Fruit fly (Drosophila melanogaster) whole organism, wandering third instar larva: ENCODE measurements around the gene Doa.

Experiments used
- Abd-B ChIP-seq: fragments of >200 bp; optimal IDR thresholded peaks from 2 replicates; lab custom pipeline; 2017; ENCODE audit warnings: missing biosample characterization, missing genetic modification characterization
- CG32264 ChIP-seq: fragments of 200-800 bp; sonication (Bioruptor generic); optimal IDR thresholded peaks from 2 replicates; lab custom pipeline; 2016; ENCODE audit warnings: missing biosample characterization, missing genetic modification characterization
- CG9705 ChIP-seq: fragments of 200-800 bp; sonication (Bioruptor generic); optimal IDR thresholded peaks from 2 replicates; lab custom pipeline; 2018; ENCODE audit warnings: missing biosample characterization, mild to moderate bottlenecking, missing genetic modification characterization
- CrebA ChIP-seq: fragments of 200-800 bp; sonication (Bioruptor generic); optimal IDR thresholded peaks from 2 replicates; lab custom pipeline; 2016; ENCODE audit warnings: missing biosample characterization, mild to moderate bottlenecking, missing genetic modification characterization, borderline replicate concordance
- Dfd ChIP-seq: fragments of >200 bp; optimal IDR thresholded peaks from 2 replicates; lab custom pipeline; 2017; ENCODE audit warnings: missing biosample characterization, missing genetic modification characterization
- Dif ChIP-seq: fragments of 200-275, 200-300 bp; sonication (Bioruptor generic); optimal IDR thresholded peaks from 2 replicates; lab custom pipeline; 2018; ENCODE audit warnings: missing biosample characterization, missing genetic modification characterization; ENCODE audit not compliant: partially characterized antibody
- GATAd ChIP-seq: sonication (Bioruptor generic); optimal IDR thresholded peaks from 2 replicates; lab custom pipeline; 2016; ENCODE audit warnings: missing biosample characterization, missing genetic modification characterization
- HLH106 ChIP-seq: fragments of 200-800 bp; optimal IDR thresholded peaks from 3 replicates; lab custom pipeline; 2019; ENCODE audit warnings: missing biosample characterization, mild to moderate bottlenecking, missing genetic modification characterization, moderate library complexity
- Hnf4 ChIP-seq: fragments of 200-800 bp; sonication (Bioruptor generic); optimal IDR thresholded peaks from 2 replicates; lab custom pipeline; 2016; ENCODE audit warnings: missing biosample characterization, mild to moderate bottlenecking, missing genetic modification characterization
- Hr78 ChIP-seq: fragments of >200 bp; optimal IDR thresholded peaks from 2 replicates; lab custom pipeline; 2017; ENCODE audit warnings: missing biosample characterization, missing genetic modification characterization
- Hr83 ChIP-seq: fragments of 200-300 bp; sonication (Bioruptor generic); optimal IDR thresholded peaks from 2 replicates; lab custom pipeline; 2016; ENCODE audit warnings: missing biosample characterization, mild to moderate bottlenecking, missing genetic modification characterization, moderate library complexity; ENCODE audit not compliant: poor library complexity, severe bottlenecking
- Jra ChIP-seq: sonication (Bioruptor generic); optimal IDR thresholded peaks from 2 replicates; lab custom pipeline; 2016; ENCODE audit warnings: missing biosample characterization, missing genetic modification characterization
- Mio ChIP-seq: sonication (Bioruptor generic); optimal IDR thresholded peaks from 2 replicates; lab custom pipeline; 2016; ENCODE audit warnings: missing biosample characterization, missing genetic modification characterization
- Myc ChIP-seq: fragments of >200 bp; optimal IDR thresholded peaks from 2 replicates; lab custom pipeline; 2017
- N ChIP-seq: fragments of >200 bp; optimal IDR thresholded peaks from 2 replicates; lab custom pipeline; 2018; ENCODE audit warnings: missing biosample characterization, missing external identifiers, missing genetic modification characterization
- OdsH ChIP-seq: fragments of 200-800 bp; sonication (Bioruptor generic); optimal IDR thresholded peaks from 2 replicates; lab custom pipeline; 2016; ENCODE audit warnings: missing biosample characterization, mild to moderate bottlenecking, missing genetic modification characterization
- Rel ChIP-seq, 2 experiments: fragments of 200-800 bp; sonication (Bioruptor generic) in 1 of 2; optimal IDR thresholded peaks; 2 replicates in 1 of 2; 3 replicates in 1 of 2; lab custom pipeline; 2016 to 2019; ENCODE audit warnings: mild to moderate bottlenecking in 2 of 2, missing biosample characterization in 2 of 2, missing genetic modification characterization in 2 of 2, moderate library complexity in 1 of 2
- Sp1 ChIP-seq: fragments of 200-800 bp; sonication (Bioruptor generic); optimal IDR thresholded peaks from 3 replicates; lab custom pipeline; 2019; ENCODE audit warnings: missing biosample characterization, mild to moderate bottlenecking, missing genetic modification characterization, moderate library complexity
- Vsx2 ChIP-seq: fragments of 200-300, 225-300 bp; sonication (Bioruptor generic); optimal IDR thresholded peaks from 2 replicates; lab custom pipeline; 2018; ENCODE audit warnings: missing biosample characterization, missing genetic modification characterization; ENCODE audit not compliant: partially characterized antibody
- br ChIP-seq: fragments of 200-800 bp; sonication (Bioruptor generic); optimal IDR thresholded peaks from 2 replicates; lab custom pipeline; 2016; ENCODE audit warnings: missing biosample characterization, missing genetic modification characterization
- brk ChIP-seq: fragments of 200-800 bp; sonication (Bioruptor generic); optimal IDR thresholded peaks from 2 replicates; lab custom pipeline; 2016; ENCODE audit warnings: missing biosample characterization, mild to moderate bottlenecking, missing genetic modification characterization
- dl ChIP-seq, 2 experiments: fragments of 175-275, 200-275 bp in 1 of 2; fragments of 200-275 bp in 1 of 2; sonication (Bioruptor generic); optimal IDR thresholded peaks; lab custom pipeline; 2018; ENCODE audit warnings: mild to moderate bottlenecking in 2 of 2, missing biosample characterization in 2 of 2, missing genetic modification characterization in 2 of 2, moderate library complexity in 2 of 2; ENCODE audit not compliant: partially characterized antibody in 2 of 2, insufficient read depth in 1 of 2
- dmrt93B ChIP-seq: fragments of 200-800 bp; sonication (Bioruptor generic); optimal IDR thresholded peaks from 2 replicates; lab custom pipeline; 2018; ENCODE audit warnings: missing biosample characterization, mild to moderate bottlenecking, missing genetic modification characterization
- dsf ChIP-seq: sonication (Bioruptor generic); optimal IDR thresholded peaks from 2 replicates; lab custom pipeline; 2016; ENCODE audit warnings: missing biosample characterization, missing genetic modification characterization, borderline replicate concordance
- ey ChIP-seq: fragments of 200-800 bp; sonication (Bioruptor generic); optimal IDR thresholded peaks from 2 replicates; lab custom pipeline; 2016; ENCODE audit warnings: missing biosample characterization, missing genetic modification characterization
- foxo ChIP-seq, 2 experiments: fragments of 200-800 bp; sonication (Bioruptor generic); optimal IDR thresholded peaks; 2 replicates in 1 of 2; 3 replicates in 1 of 2; lab custom pipeline; 2016 to 2017; ENCODE audit warnings: missing biosample characterization in 2 of 2, missing genetic modification characterization in 2 of 2
- fru ChIP-seq: fragments of 200-800 bp; sonication (Bioruptor generic); optimal IDR thresholded peaks from 3 replicates; lab custom pipeline; 2016; ENCODE audit warnings: missing biosample characterization, mild to moderate bottlenecking, missing genetic modification characterization
- h ChIP-seq: fragments of 200-800 bp; sonication (Bioruptor generic); optimal IDR thresholded peaks from 3 replicates; lab custom pipeline; 2016; ENCODE audit warnings: missing biosample characterization, mild to moderate bottlenecking, missing genetic modification characterization
- jim ChIP-seq: fragments of 175-275, 200-325 bp; sonication (Bioruptor generic); optimal IDR thresholded peaks from 2 replicates; lab custom pipeline; 2016; ENCODE audit warnings: missing biosample characterization, mild to moderate bottlenecking, missing genetic modification characterization
- lola ChIP-seq: fragments of >200 bp; optimal IDR thresholded peaks from 2 replicates; lab custom pipeline; 2017; ENCODE audit warnings: missing biosample characterization, missing genetic modification characterization
- pan ChIP-seq: fragments of >200 bp; optimal IDR thresholded peaks from 2 replicates; lab custom pipeline; 2017
- psq ChIP-seq: fragments of 200-800 bp; sonication (Bioruptor generic); optimal IDR thresholded peaks from 3 replicates; lab custom pipeline; 2017; ENCODE audit warnings: missing biosample characterization, mild to moderate bottlenecking, missing genetic modification characterization, moderate library complexity
- rgr ChIP-seq: fragments of 200-800 bp; sonication (Bioruptor generic); optimal IDR thresholded peaks from 3 replicates; lab custom pipeline; 2016; ENCODE audit warnings: missing biosample characterization, mild to moderate bottlenecking, missing genetic modification characterization
- sage ChIP-seq: fragments of 200-800 bp; sonication (Bioruptor generic); optimal IDR thresholded peaks from 2 replicates; lab custom pipeline; 2016; ENCODE audit warnings: missing biosample characterization, mild to moderate bottlenecking, missing genetic modification characterization
- sv ChIP-seq: fragments of 200-800 bp; sonication (Bioruptor generic); optimal IDR thresholded peaks from 3 replicates; lab custom pipeline; 2016; ENCODE audit warnings: missing biosample characterization, missing genetic modification characterization
- tai ChIP-seq: sonication (Bioruptor generic); optimal IDR thresholded peaks from 2 replicates; lab custom pipeline; 2016; ENCODE audit warnings: missing biosample characterization, missing genetic modification characterization
- usp ChIP-seq: fragments of >200 bp; optimal IDR thresholded peaks from 2 replicates; lab custom pipeline; 2017; ENCODE audit warnings: missing biosample characterization, missing genetic modification characterization
- woc ChIP-seq: sonication (Bioruptor generic); optimal IDR thresholded peaks from 2 replicates; lab custom pipeline; 2016; ENCODE audit warnings: missing biosample characterization, mild to moderate bottlenecking, missing genetic modification characterization

Doa gene

dm6 chr3R:28843776-28844610 lies 43.9 kb upstream of the Doa start:
- no peak for TF ChIP-seq Hnf4 (GFP tag; lab: Kevin White, UChicago)
- no peak for TF ChIP-seq ey
- TF ChIP-seq Mio (GFP tag; lab: Kevin White, UChicago): no peak
- no peak for TF ChIP-seq CG9705
- no peak for TF ChIP-seq usp
- TF ChIP-seq Dif (GFP tag; lab: Kevin White, UChicago): no peak
- TF ChIP-seq Myc (lab: Kevin White, UChicago): no peak
- no peak for TF ChIP-seq brk (GFP tag; lab: Kevin White, UChicago)
- TF ChIP-seq Sp1: no peak
- no peak for TF ChIP-seq CrebA (GFP tag; lab: Kevin White, UChicago)
- no peak for TF ChIP-seq tai (GFP tag; lab: Kevin White, UChicago)
- TF ChIP-seq fru (GFP tag; lab: Kevin White, UChicago): no peak

- TF ChIP-seq Jra (GFP tag; lab: Kevin White, UChicago) (no peak), ey (peak; percentile 14), dsf (no peak), psq (peak; percentile 5), GATAd (GFP tag; lab: Kevin White, UChicago) (no peak), Abd-B (GFP tag; lab: Kevin White, UChicago) (no peak), CG9705 (no peak), Hr78 (no peak), rgr (GFP tag; lab: Kevin White, UChicago) (peak; percentile 25), Myc (lab: Kevin White, UChicago) (peak; percentile 77), Dfd (no peak), sv (GFP tag; lab: Kevin White, UChicago) (no peak), tai (GFP tag; lab: Kevin White, UChicago) (no peak), sage (peak; percentile 8), dl (GFP tag; optimal IDR thresholded peaks at IDR 0.05; lab: Kevin White, UChicago; ENCODE audit: insufficient read depth in 1 of 2, partially characterized antibody in 2 of 2) (no peak), h (peak; percentile 48), HLH106 (tag; lab: Kevin White, UChicago) (peak; percentile 39), OdsH (GFP tag; lab: Kevin White, UChicago) (peak; percentile 47), usp (no peak), foxo (GFP tag; optimal IDR thresholded peaks at IDR 0.05; lab: Kevin White, UChicago) (peak in 1 of 2 experiments; percentile 4), Mio (GFP tag; lab: Kevin White, UChicago) (no peak), Sp1 (peak; percentile 41), dmrt93B (GFP tag; lab: Kevin White, UChicago) (no peak), Rel (GFP tag; optimal IDR thresholded peaks at IDR 0.05; lab: Kevin White, UChicago) (no peak), Rel (tag; optimal IDR thresholded peaks at IDR 0.05; lab: Kevin White, UChicago) (no peak), CG32264 (no peak), CrebA (GFP tag; lab: Kevin White, UChicago) (no peak), fru (GFP tag; lab: Kevin White, UChicago) (peak; percentile 24), woc (GFP tag; lab: Kevin White, UChicago) (peak; percentile 16), Hr83 (peak; percentile 16), pan (lab: Kevin White, UChicago) (no peak), br (GFP tag; lab: Kevin White, UChicago) (peak; percentile 50), brk (GFP tag; lab: Kevin White, UChicago) (no peak), Vsx2 (GFP tag; lab: Kevin White, UChicago) (no peak), jim (GFP tag; lab: Kevin White, UChicago) (peak; percentile 9), N (GFP tag; lab: Kevin White, UChicago) (no peak), Dif (GFP tag; lab: Kevin White, UChicago) (peak; percentile 18), lola (GFP tag; lab: Kevin White, UChicago) (no peak), Hnf4 (GFP tag; lab: Kevin White, UChicago) (no peak)
These were observed 43.1 kb upstream of the Doa start, which contains the start of the genes Apc and spg for dm6 chr3R:28844611-28845376. Apc (minus strand) TSS chr3R:28844748. spg (plus strand) TSS chr3R:28845270.
